Fruit fly (Drosophila melanogaster): ENCODE data around the gene Gyc88E.

The Gyc88E gene

dm6 chr3R:15231635-15232138 is 81.5 kb downstream of the Gyc88E start:
- no peak for TF ChIP-seq CG17801 (GFP tag; optimal IDR thresholded peaks at IDR 0.05; ENCODE audit: partially characterized antibody)
